Fruit fly (Drosophila melanogaster) whole organism, embryonic: ENCODE results near the gene CG15382.
A peak's percentile ranks its signal among the peaks of the same experiment; 100 is the strongest.

Experiments used
- B-H2 ChIP-seq: fragments of 200-800 bp; sonication (Bioruptor generic); optimal IDR thresholded peaks from 2 replicates; lab custom pipeline; 2018; ENCODE audit warnings: missing biosample characterization, mild to moderate bottlenecking, missing genetic modification characterization
- Bdp1 ChIP-seq: fragments of 200-800 bp; sonication (Bioruptor generic); optimal IDR thresholded peaks from 3 replicates; lab custom pipeline; 2016; ENCODE audit warnings: missing biosample characterization, missing genetic modification characterization
- CG10147 ChIP-seq: fragments of 200-800 bp; sonication (Bioruptor generic); optimal IDR thresholded peaks from 2 replicates; lab custom pipeline; 2019; ENCODE audit warnings: missing biosample characterization, mild to moderate bottlenecking, missing genetic modification characterization, moderate library complexity
- CG11456 ChIP-seq: fragments of 200-800 bp; sonication (Bioruptor generic); IDR thresholded peaks from 3 replicates; pipeline ENCODE4 v1.3.6; 2022; ENCODE audit warnings: missing biosample characterization, missing genetic modification characterization
- CG12744 ChIP-seq: fragments of 200-800 bp; sonication (Bioruptor generic); optimal IDR thresholded peaks from 2 replicates; lab custom pipeline; 2016; ENCODE audit warnings: missing biosample characterization, missing genetic modification characterization
- CG12769 ChIP-seq: fragments of 200-800 bp; sonication (Bioruptor generic); optimal IDR thresholded peaks from 2 replicates; lab custom pipeline; 2019; ENCODE audit warnings: missing biosample characterization, mild to moderate bottlenecking, missing genetic modification characterization, moderate library complexity
- CG1647 ChIP-seq: fragments of 200-800 bp; sonication (Bioruptor generic); optimal IDR thresholded peaks from 3 replicates; lab custom pipeline; 2016; ENCODE audit warnings: missing biosample characterization, missing genetic modification characterization
- CG17385 ChIP-seq: fragments of 200-800 bp; sonication (Bioruptor generic); optimal IDR thresholded peaks from 3 replicates; lab custom pipeline; 2018; ENCODE audit warnings: missing biosample characterization, mild to moderate bottlenecking, missing genetic modification characterization
- CG17912 ChIP-seq: fragments of 200-800 bp; sonication (Bioruptor generic); optimal IDR thresholded peaks from 2 replicates; lab custom pipeline; 2018; ENCODE audit warnings: missing biosample characterization, mild to moderate bottlenecking, missing genetic modification characterization
- CG30431 ChIP-seq: fragments of 200-800 bp; sonication (Bioruptor generic); optimal IDR thresholded peaks from 2 replicates; lab custom pipeline; 2017; ENCODE audit warnings: missing biosample characterization, missing genetic modification characterization
- CG31441 ChIP-seq: fragments of 200-800 bp; sonication (Bioruptor generic); IDR thresholded peaks from 2 replicates; pipeline ENCODE4 v1.3.6; 2022; ENCODE audit warnings: missing biosample characterization, missing genetic modification characterization
- CG4424 ChIP-seq: fragments of 200-800 bp; sonication (Bioruptor generic); optimal IDR thresholded peaks from 3 replicates; lab custom pipeline; 2016; ENCODE audit warnings: missing biosample characterization, missing genetic modification characterization
- CG4730 ChIP-seq: fragments of 200-800 bp; sonication (Bioruptor generic); IDR thresholded peaks from 2 replicates; pipeline ENCODE4 v1.3.6; 2022; ENCODE audit warnings: missing biosample characterization, missing genetic modification characterization
- CG6654 ChIP-seq: fragments of 200-800 bp; sonication (Bioruptor generic); optimal IDR thresholded peaks from 2 replicates; lab custom pipeline; 2017; ENCODE audit warnings: missing biosample characterization, mild to moderate bottlenecking, missing genetic modification characterization
- CG8388 ChIP-seq: fragments of 200-800 bp; sonication (Bioruptor generic); optimal IDR thresholded peaks from 2 replicates; lab custom pipeline; 2019; ENCODE audit warnings: missing biosample characterization, mild to moderate bottlenecking, missing genetic modification characterization, moderate library complexity
- Drgx ChIP-seq: fragments of 200-800 bp; sonication (Bioruptor generic); IDR thresholded peaks from 2 replicates; pipeline ENCODE4 v1.3.6; 2022; ENCODE audit warnings: missing biosample characterization, missing genetic modification characterization
- Ets65A ChIP-seq: fragments of 200-800 bp; sonication (Bioruptor generic); peaks from one replicate; lab custom pipeline; 2016; ENCODE audit warnings: missing biosample characterization, missing genetic modification characterization
- Lhr ChIP-seq: fragments of 200-800 bp; sonication (Bioruptor generic); optimal IDR thresholded peaks from 3 replicates; lab custom pipeline; 2017; ENCODE audit warnings: mild to moderate bottlenecking, missing biosample characterization, missing genetic modification reagents, missing genetic modification characterization
- Optix ChIP-seq: fragments of 200-800 bp; sonication (Bioruptor generic); IDR thresholded peaks from 3 replicates; pipeline ENCODE4 v1.3.6; 2022; ENCODE audit warnings: missing biosample characterization, missing genetic modification characterization
- Pdp1 ChIP-seq, 2 experiments: fragments of 200-800 bp; sonication (Bioruptor generic); optimal IDR thresholded peaks; 3 replicates each; lab custom pipeline; 2016; ENCODE audit warnings: missing biosample characterization in 2 of 2, missing genetic modification characterization in 2 of 2, mild to moderate bottlenecking in 1 of 2, moderate library complexity in 1 of 2
- Rx ChIP-seq: fragments of 200-800 bp; sonication (Bioruptor generic); IDR thresholded peaks from 2 replicates; pipeline ENCODE4 v1.3.6; 2022; ENCODE audit warnings: missing biosample characterization, missing genetic modification characterization
- Sox102F ChIP-seq: fragments of 200-800 bp; sonication (Bioruptor generic); optimal IDR thresholded peaks from 2 replicates; lab custom pipeline; 2018; ENCODE audit warnings: missing biosample characterization, mild to moderate bottlenecking, missing genetic modification characterization, moderate library complexity
- Ssrp ChIP-seq: fragments of 200-800 bp; sonication (Bioruptor generic); optimal IDR thresholded peaks from 2 replicates; lab custom pipeline; 2018; ENCODE audit warnings: missing biosample characterization, mild to moderate bottlenecking, missing genetic modification characterization, moderate library complexity
- bcd ChIP-seq: fragments of 200-800 bp; sonication (Bioruptor generic); optimal IDR thresholded peaks from 2 replicates; lab custom pipeline; 2017; ENCODE audit warnings: missing biosample characterization, mild to moderate bottlenecking, missing genetic modification characterization
- croc ChIP-seq: fragments of 200-800 bp; sonication (Bioruptor generic); conservative IDR thresholded peaks from 3 replicates; pipeline ENCODE4 v1.3.6; 2022; ENCODE audit warnings: missing biosample characterization, missing genetic modification characterization
- ems ChIP-seq: fragments of 200-800 bp; sonication (Bioruptor generic); optimal IDR thresholded peaks from 3 replicates; lab custom pipeline; 2016; ENCODE audit warnings: missing biosample characterization, missing genetic modification characterization
- fd102C ChIP-seq: fragments of 200-800 bp; sonication (Bioruptor generic); optimal IDR thresholded peaks from 2 replicates; lab custom pipeline; 2018; ENCODE audit warnings: missing biosample characterization, mild to moderate bottlenecking, missing genetic modification characterization, moderate library complexity
- fu2 ChIP-seq: fragments of 200-800 bp; sonication (Bioruptor generic); optimal IDR thresholded peaks from 2 replicates; lab custom pipeline; 2016; ENCODE audit warnings: missing biosample characterization, missing genetic modification characterization
- gfzf ChIP-seq: fragments of 200-800 bp; sonication (Bioruptor generic); optimal IDR thresholded peaks from 2 replicates; lab custom pipeline; 2016; ENCODE audit warnings: missing biosample characterization, mild to moderate bottlenecking, missing genetic modification characterization, moderate library complexity
- kni ChIP-seq: fragments of 200-800 bp; sonication (Bioruptor generic); optimal IDR thresholded peaks from 3 replicates; lab custom pipeline; 2017; ENCODE audit warnings: mild to moderate bottlenecking, missing biosample characterization, missing genetic modification reagents, missing genetic modification characterization
- lilli ChIP-seq: fragments of 200-800 bp; sonication (Bioruptor generic); optimal IDR thresholded peaks from 3 replicates; lab custom pipeline; 2016; ENCODE audit warnings: missing biosample characterization, missing genetic modification characterization
- oc ChIP-seq: fragments of 200-800 bp; sonication (Bioruptor generic); optimal IDR thresholded peaks from 2 replicates; lab custom pipeline; 2018; ENCODE audit warnings: missing biosample characterization, mild to moderate bottlenecking, missing genetic modification characterization, moderate library complexity
- sens ChIP-seq: fragments of 200-800 bp; sonication (Bioruptor generic); peaks from one replicate; lab custom pipeline; 2016; ENCODE audit warnings: missing biosample characterization, missing genetic modification characterization
- seq ChIP-seq: fragments of 200-800 bp; sonication (Bioruptor generic); IDR thresholded peaks from 2 replicates; pipeline ENCODE4 v1.3.6; 2022; ENCODE audit warnings: missing biosample characterization, missing genetic modification characterization
- sqz ChIP-seq: fragments of 200-800 bp; sonication (Bioruptor generic); optimal IDR thresholded peaks from 3 replicates; lab custom pipeline; 2018; ENCODE audit warnings: missing biosample characterization, mild to moderate bottlenecking, missing genetic modification characterization
- tna ChIP-seq: fragments of 200-800 bp; sonication (Bioruptor generic); IDR thresholded peaks from 2 replicates; pipeline ENCODE4 v1.3.6; 2022; ENCODE audit warnings: missing biosample characterization, missing genetic modification characterization; ENCODE audit not compliant: partially characterized antibody
- trh ChIP-seq: fragments of 200-800 bp; sonication (Bioruptor generic); optimal IDR thresholded peaks from 2 replicates; lab custom pipeline; 2016; ENCODE audit warnings: missing biosample characterization, missing genetic modification characterization
- tx ChIP-seq: fragments of 200-800 bp; sonication (Bioruptor generic); optimal IDR thresholded peaks from 2 replicates; lab custom pipeline; 2016; ENCODE audit warnings: missing biosample characterization, missing genetic modification characterization
- unpg ChIP-seq: fragments of 200-800 bp; sonication (Bioruptor generic); optimal IDR thresholded peaks from 3 replicates; lab custom pipeline; 2018; ENCODE audit warnings: missing biosample characterization, mild to moderate bottlenecking, missing genetic modification characterization, moderate library complexity

The CG15382 gene

dm6 chr2L:2182735-2183340 is 27.3 kb downstream of the CG15382 start (continued):
- TF ChIP-seq ems (GFP tag; lab: Kevin White, UChicago) (no peak), unpg (GFP tag; lab: Kevin White, UChicago) (peak; percentile 65), CG4730 (GFP tag; lab: Robert Waterston, UW) (peak; percentile 44; the same call in 1 of the 2 replicates), CG4424 (peak; percentile 72), CG17385 (GFP tag; lab: Kevin White, UChicago) (no peak), bcd (GFP tag; lab: Kevin White, UChicago) (peak; percentile 34), CG6654 (peak; percentile 10), CG31441 (peak; percentile 81), fu2 (GFP tag; lab: Kevin White, UChicago) (no peak), Optix (peak; percentile 72; the same call in 2 of the 3 replicates), seq (GFP tag; lab: Robert Waterston, UW) (no peak), Bdp1 (GFP tag; lab: Kevin White, UChicago) (peak; percentile 40), Lhr (GFP tag; lab: Kevin White, UChicago) (peak; percentile 35), tx (peak; percentile 37), B-H2 (GFP tag; lab: Kevin White, UChicago) (no peak), CG30431 (GFP tag; lab: Kevin White, UChicago) (peak; percentile 85), CG10147 (no peak), fd102C (GFP tag; lab: Kevin White, UChicago) (peak; percentile 82), trh (peak; percentile 44), lilli (peak; percentile 47), oc (tag; lab: Kevin White, UChicago) (no peak), CG12769 (no peak), tna (GFP tag; lab: Robert Waterston, UW) (no peak), Sox102F (GFP tag; lab: Kevin White, UChicago) (no peak), sqz (GFP tag; lab: Kevin White, UChicago) (peak; percentile 36), CG17912 (GFP tag; lab: Kevin White, UChicago) (no peak), Rx (GFP tag; lab: Robert Waterston, UW) (peak; percentile 52; the same call in 1 of the 2 replicates), kni (GFP tag; lab: Kevin White, UChicago) (peak; percentile 20)

dm6 chr2L:2184129-2184528 is 28.6 kb downstream of the CG15382 start:
- TF ChIP-seq Pdp1 (GFP tag; optimal IDR thresholded peaks at IDR 0.05; lab: Kevin White, UChicago) (peak in 1 of 2 experiments; percentile 86), Drgx (peak; percentile 16; the same call in 1 of the 2 replicates), sens (peak; percentile 61), CG11456 (GFP tag; lab: Robert Waterston, UW) (0 out of 3 replicates have a peak, but pooled peaks have one; percentile 11), CG8388 (no peak), CG12744 (GFP tag; lab: Kevin White, UChicago) (no peak)

dm6 chr2L:2184659-2185058 is 29.1 kb downstream of the CG15382 start:
- TF ChIP-seq Ets65A (GFP tag; lab: Kevin White, UChicago) (peak; percentile 22), Drgx (peak; percentile 59; the same call in 1 of the 2 replicates), croc (GFP tag; lab: Robert Waterston, UW) (no peak), CG1647 (no peak), oc (tag; lab: Kevin White, UChicago) (no peak), gfzf (GFP tag; lab: Kevin White, UChicago) (no peak), Ssrp (tag; lab: Kevin White, UChicago) (no peak)
